Fruit fly (Drosophila melanogaster): Measurements from ENCODE around the gene Wnt4.

The Wnt4 gene

DNA sequence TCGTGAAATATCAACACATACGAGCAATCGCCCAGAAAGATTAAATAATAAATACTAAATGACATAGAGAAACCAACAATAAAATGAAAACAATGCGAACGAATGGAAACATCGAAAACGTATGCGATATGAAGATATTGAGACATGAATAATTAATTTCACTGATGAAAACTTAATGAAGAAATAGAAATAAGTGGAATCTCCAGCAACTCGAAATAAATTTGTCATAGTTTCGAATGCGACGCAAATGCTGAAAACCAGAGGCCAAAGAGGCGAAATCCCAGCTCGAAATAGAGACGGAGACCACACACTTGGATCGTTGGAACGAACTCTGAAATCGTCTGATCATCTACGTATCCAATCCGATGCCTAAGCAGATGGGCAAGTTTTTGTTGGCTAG, 8.9 kb upstream of the Wnt4 start (continued):
- TF ChIP-seq CG12299 (tag; optimal IDR thresholded peaks at IDR 0.05) (no peak), CG3065 (GFP tag; optimal IDR thresholded peaks at IDR 0.05) (no peak), Awh (GFP tag; IDR thresholded peaks at IDR 0.05) (peak; percentile 70; the same call in 1 of the 2 replicates), CG13894 (tag; optimal IDR thresholded peaks at IDR 0.05) (peak; percentile 23), CG17186 (GFP tag; optimal IDR thresholded peaks at IDR 0.05) (no peak), BEAF-32 (GFP tag; optimal IDR thresholded peaks at IDR 0.05) (no peak), Bdp1 (GFP tag; optimal IDR thresholded peaks at IDR 0.05) (no peak), vnd (GFP tag; IDR thresholded peaks at IDR 0.05; ENCODE audit: partially characterized antibody) (no peak), vvl (GFP tag; IDR thresholded peaks at IDR 0.05) (peak; percentile 65), cwo (GFP tag; optimal IDR thresholded peaks at IDR 0.05) (no peak), abd-A (tag; optimal IDR thresholded peaks at IDR 0.05) (peak; percentile 72), al (GFP tag; IDR thresholded peaks at IDR 0.05) (no peak), tx (GFP tag; optimal IDR thresholded peaks at IDR 0.05) (no peak), Adf1 (GFP tag; IDR thresholded peaks at IDR 0.05) (no peak), caup (GFP tag; optimal IDR thresholded peaks at IDR 0.05; ENCODE audit: severe bottlenecking) (no peak), CG15011 (GFP tag; optimal IDR thresholded peaks at IDR 0.05) (no peak), ttk (GFP tag; IDR thresholded peaks at IDR 0.05) (no peak), klu (GFP tag; IDR thresholded peaks at IDR 0.05) (no peak), psq (GFP tag; optimal IDR thresholded peaks at IDR 0.05) (no peak), Fer1 (GFP tag; optimal IDR thresholded peaks at IDR 0.05) (no peak), oc (tag; optimal IDR thresholded peaks at IDR 0.05) (peak; percentile 17), sd (tag; optimal IDR thresholded peaks at IDR 0.05) (peak; percentile 32)

DNA sequence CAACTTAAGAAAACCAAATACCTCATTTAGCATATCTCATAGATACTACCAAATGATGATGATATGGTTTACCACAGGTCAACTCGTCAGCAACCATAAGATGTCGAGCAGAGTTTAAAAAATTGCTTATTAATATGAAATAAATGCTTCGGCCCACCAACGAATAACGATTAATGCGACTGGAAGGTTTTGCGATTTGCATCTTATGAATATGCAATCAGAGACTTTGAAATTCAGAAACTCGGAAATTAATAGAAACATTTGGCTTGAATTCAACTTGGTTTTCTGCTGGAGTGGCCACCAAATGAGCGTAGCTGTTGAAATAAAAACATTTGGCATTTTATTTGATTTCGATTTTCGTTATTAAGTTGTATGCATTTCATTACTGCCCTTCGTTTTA, 7.8 kb upstream of the Wnt4 start:
- no peak for TF ChIP-seq CG9609 (GFP tag; optimal IDR thresholded peaks at IDR 0.05)
- TF ChIP-seq pzg (GFP tag; optimal IDR thresholded peaks at IDR 0.05), result no peak
- TF ChIP-seq CG18476 (GFP tag; optimal IDR thresholded peaks at IDR 0.05), result no peak
- TF ChIP-seq Dbx (GFP tag; IDR thresholded peaks at IDR 0.05), result no peak
- TF ChIP-seq CG10366 (GFP tag; IDR thresholded peaks at IDR 0.05), result no peak
- TF ChIP-seq fu2 (GFP tag; optimal IDR thresholded peaks at IDR 0.05), result no peak
- no peak for TF ChIP-seq CG9437 (GFP tag; optimal IDR thresholded peaks at IDR 0.05)
- no peak for TF ChIP-seq CG3726 (GFP tag; IDR thresholded peaks at IDR 0.05)
- no peak for TF ChIP-seq bowl (GFP tag; IDR thresholded peaks at IDR 0.05)
- no peak for TF ChIP-seq Hsf (GFP tag; optimal IDR thresholded peaks at IDR 0.05)
- peak; percentile 37 for TF ChIP-seq sens (GFP tag)
- TF ChIP-seq CG17186 (GFP tag; optimal IDR thresholded peaks at IDR 0.05), result no peak
- no peak for TF ChIP-seq Bgb (GFP tag; IDR thresholded peaks at IDR 0.05; ENCODE audit: partially characterized antibody)
- TF ChIP-seq crc (GFP tag; optimal IDR thresholded peaks at IDR 0.05), result no peak
- peak; percentile 89 for TF ChIP-seq abd-A (tag; optimal IDR thresholded peaks at IDR 0.05)
- TF ChIP-seq hb (GFP tag; IDR thresholded peaks at IDR 0.05; ENCODE audit: partially characterized antibody), result no peak
- no peak for TF ChIP-seq pita (GFP tag; optimal IDR thresholded peaks at IDR 0.05)
- TF ChIP-seq chinmo (GFP tag; IDR thresholded peaks at IDR 0.05; ENCODE audit: partially characterized antibody), result peak; percentile 89
- TF ChIP-seq Sox100B (GFP tag; optimal IDR thresholded peaks at IDR 0.05), result no peak
- TF ChIP-seq ase (GFP tag; IDR thresholded peaks at IDR 0.05), result no peak
- no peak for TF ChIP-seq CG11560 (tag; IDR thresholded peaks at IDR 0.05)
- TF ChIP-seq CG6765 (GFP tag; optimal IDR thresholded peaks at IDR 0.05), result no peak
- no peak for TF ChIP-seq Atf3 (GFP tag; optimal IDR thresholded peaks at IDR 0.05)
- TF ChIP-seq CG2129 (GFP tag; IDR thresholded peaks at IDR 0.05; ENCODE audit: partially characterized antibody), result no peak
- TF ChIP-seq vvl (GFP tag; IDR thresholded peaks at IDR 0.05), result peak; percentile 96
- TF ChIP-seq row (GFP tag; IDR thresholded peaks at IDR 0.05), result no peak
- TF ChIP-seq sd (tag; optimal IDR thresholded peaks at IDR 0.05), result peak; percentile 20
- TF ChIP-seq dm (GFP tag; optimal IDR thresholded peaks at IDR 0.05), result no peak
- TF ChIP-seq CG3407 (GFP tag; optimal IDR thresholded peaks at IDR 0.05), result no peak
- TF ChIP-seq CG4730 (GFP tag; IDR thresholded peaks at IDR 0.05), result no peak
- no peak for TF ChIP-seq rib (GFP tag; IDR thresholded peaks at IDR 0.05)
- no peak for TF ChIP-seq CG16779 (GFP tag; IDR thresholded peaks at IDR 0.05)
- no peak for TF ChIP-seq D19B (GFP tag; optimal IDR thresholded peaks at IDR 0.05)

Measured in whole organism, embryonic.